ENCODE assay signal across 1 worm cellular context in genomic region chrIII:4878281-4878680, ce11.
A peak's percentile ranks its signal among the peaks of the same experiment; 100 is the strongest.
TF ChIP-seq lines count a peak whose summit lies in the region.

Gene tost-1 (minus strand): TSS chrIII:4878311.
Gene arx-6 (plus strand): TSS chrIII:4878658.

TF ChIP-seq in whole organism, L2 larva, 48 proteins besides CTCF, POLR2A, EP300 and RAD21 (continued from another document):
- TF ChIP-seq ztf-1 (GFP tag; conservative IDR thresholded peaks at IDR 0.05; lab: Robert Waterston, UW) (no peak), blmp-1 (tag; optimal IDR thresholded peaks at IDR 0.05; lab: Kevin White, UChicago; ENCODE audit: insufficient read depth) (no peak), nhr-12 (tag; optimal IDR thresholded peaks at IDR 0.05; lab: Kevin White, UChicago) (no peak), mdl-1 (tag; optimal IDR thresholded peaks at IDR 0.05; lab: Kevin White, UChicago) (no peak), fos-1 (tag; optimal IDR thresholded peaks at IDR 0.05; lab: Kevin White, UChicago) (peak; percentile 68), egl-27 (tag; optimal IDR thresholded peaks at IDR 0.05; lab: Kevin White, UChicago) (no peak), nhr-6 (tag; optimal IDR thresholded peaks at IDR 0.05; lab: Kevin White, UChicago) (no peak), snpc-4 (tag; optimal IDR thresholded peaks at IDR 0.05; lab: Kevin White, UChicago) (no peak), sem-4 (tag; optimal IDR thresholded peaks at IDR 0.05; lab: Kevin White, UChicago) (no peak), skn-1 (tag; optimal IDR thresholded peaks at IDR 0.05; lab: Kevin White, UChicago) (no peak), peb-1 (tag; optimal IDR thresholded peaks at IDR 0.05; lab: Kevin White, UChicago) (no peak), crh-2 (tag; optimal IDR thresholded peaks at IDR 0.05; lab: Kevin White, UChicago) (peak; percentile 15), F13H6.1 (tag; optimal IDR thresholded peaks at IDR 0.05; lab: Kevin White, UChicago) (peak; percentile 1), nhr-10 (tag; optimal IDR thresholded peaks at IDR 0.05; lab: Kevin White, UChicago) (no peak), R02D3.7 (tag; optimal IDR thresholded peaks at IDR 0.05; lab: Kevin White, UChicago) (no peak), C34F6.9 (tag; optimal IDR thresholded peaks at IDR 0.05; lab: Kevin White, UChicago) (peak; percentile 66)
